Fruit fly (Drosophila melanogaster) whole organism, embryonic: ENCODE data around the gene Tim17a2.

Source experiments
- Antp ChIP-seq: fragments of 200-800 bp; sonication (Bioruptor generic); optimal IDR thresholded peaks from 3 replicates; lab custom pipeline; 2016; ENCODE audit warnings: missing biosample characterization, missing genetic modification characterization
- Awh ChIP-seq: fragments of 200-800 bp; sonication (Bioruptor generic); IDR thresholded peaks from 2 replicates; pipeline ENCODE4, ENCODE4 v1.3.6; 2022; ENCODE audit warnings: missing biosample characterization, missing genetic modification characterization
- CG10147 ChIP-seq: fragments of 200-800 bp; sonication (Bioruptor generic); optimal IDR thresholded peaks from 2 replicates; lab custom pipeline; 2019; ENCODE audit warnings: missing biosample characterization, mild to moderate bottlenecking, missing genetic modification characterization, moderate library complexity
- CG10959 ChIP-seq: fragments of 200-800 bp; sonication (Bioruptor generic); IDR thresholded peaks from 2 replicates; pipeline ENCODE4 v1.3.6; 2022; ENCODE audit warnings: missing biosample characterization, missing genetic modification characterization
- CG14667 ChIP-seq: fragments of 200-800 bp; sonication (Bioruptor generic); IDR thresholded peaks from 2 replicates; pipeline ENCODE4 v1.3.6; 2022; ENCODE audit warnings: missing biosample characterization, missing genetic modification characterization
- CG1603 ChIP-seq: fragments of 200-800 bp; sonication (Bioruptor generic); optimal IDR thresholded peaks from 2 replicates; lab custom pipeline; 2019; ENCODE audit warnings: missing biosample characterization, mild to moderate bottlenecking, missing genetic modification characterization, moderate library complexity
- CG17186 ChIP-seq: fragments of 200-800 bp; sonication (Bioruptor generic); optimal IDR thresholded peaks from 3 replicates; lab custom pipeline; 2017; ENCODE audit warnings: missing biosample characterization, missing genetic modification reagents, missing genetic modification characterization
- CG17328 ChIP-seq: fragments of 200-800 bp; sonication (Bioruptor generic); IDR thresholded peaks from 2 replicates; pipeline ENCODE4 v1.3.6; 2022; ENCODE audit warnings: missing biosample characterization, missing genetic modification characterization
- CG17359 ChIP-seq: fragments of 200-800 bp; sonication (Bioruptor generic); optimal IDR thresholded peaks from 3 replicates; lab custom pipeline; 2018; ENCODE audit warnings: missing biosample characterization, mild to moderate bottlenecking, missing genetic modification characterization, moderate library complexity
- CG1792 ChIP-seq: fragments of 200-800 bp; sonication (Bioruptor generic); optimal IDR thresholded peaks from 2 replicates; lab custom pipeline; 2016; ENCODE audit warnings: missing biosample characterization, missing genetic modification characterization
- CG2120 ChIP-seq: fragments of 200-800 bp; sonication (Bioruptor generic); optimal IDR thresholded peaks from 3 replicates; lab custom pipeline; 2016; ENCODE audit warnings: missing biosample characterization, missing genetic modification characterization
- CG32772 ChIP-seq: fragments of 200-800 bp; sonication (Bioruptor generic); IDR thresholded peaks from 2 replicates; pipeline ENCODE4 v1.3.6; 2022; ENCODE audit warnings: missing biosample characterization, missing genetic modification characterization
- CG4424 ChIP-seq: fragments of 200-800 bp; sonication (Bioruptor generic); optimal IDR thresholded peaks from 3 replicates; lab custom pipeline; 2016; ENCODE audit warnings: missing biosample characterization, missing genetic modification characterization
- CG6175 ChIP-seq: fragments of 200-800 bp; sonication (Bioruptor generic); IDR thresholded peaks from 3 replicates; pipeline ENCODE4 v1.3.6; 2022; ENCODE audit warnings: missing biosample characterization, missing genetic modification characterization
- CG6272 ChIP-seq: fragments of 200-800 bp; sonication (Bioruptor generic); IDR thresholded peaks from 2 replicates; pipeline ENCODE4 v1.3.6; 2022; ENCODE audit warnings: missing biosample characterization, missing genetic modification characterization
- CG7745 ChIP-seq: fragments of 200-800 bp; sonication (Bioruptor generic); optimal IDR thresholded peaks from 2 replicates; lab custom pipeline; 2018; ENCODE audit warnings: missing biosample characterization, mild to moderate bottlenecking, missing genetic modification characterization, moderate library complexity
- CG8359 ChIP-seq: fragments of 200-800 bp; sonication (Bioruptor generic); optimal IDR thresholded peaks from 2 replicates; lab custom pipeline; 2017; ENCODE audit warnings: missing biosample characterization, mild to moderate bottlenecking, missing genetic modification characterization, borderline replicate concordance
- CG9876 ChIP-seq: fragments of 200-800 bp; sonication (Bioruptor generic); optimal IDR thresholded peaks from 2 replicates; lab custom pipeline; 2016; ENCODE audit warnings: missing biosample characterization, missing genetic modification characterization
- D ChIP-seq, 2 experiments: fragments of 200-800 bp in 1 of 2; fragments of >200 bp in 1 of 2; sonication (Bioruptor generic) in 1 of 2; optimal IDR thresholded peaks; 2 replicates in 1 of 2; 3 replicates in 1 of 2; lab custom pipeline; 2017; ENCODE audit warnings: mild to moderate bottlenecking in 1 of 2, missing biosample characterization in 1 of 2, missing genetic modification characterization in 1 of 2, missing genetic modification reagents in 1 of 2
- D19B ChIP-seq: fragments of 200-800 bp; sonication (Bioruptor generic); optimal IDR thresholded peaks from 2 replicates; lab custom pipeline; 2017; ENCODE audit warnings: missing biosample characterization, mild to moderate bottlenecking, missing genetic modification characterization
- Deaf1 ChIP-seq: fragments of 200-800 bp; optimal IDR thresholded peaks from 3 replicates; lab custom pipeline; 2019; ENCODE audit warnings: missing biosample characterization, mild to moderate bottlenecking, missing genetic modification characterization, moderate library complexity
- Ets65A ChIP-seq: fragments of 200-800 bp; sonication (Bioruptor generic); peaks from one replicate; lab custom pipeline; 2016; ENCODE audit warnings: missing biosample characterization, missing genetic modification characterization
- Fer1 ChIP-seq: fragments of 200-800 bp; sonication (Bioruptor generic); optimal IDR thresholded peaks from 2 replicates; lab custom pipeline; 2017; ENCODE audit warnings: missing biosample characterization, mild to moderate bottlenecking, missing genetic modification characterization
- HLHmδ ChIP-seq: fragments of 200-800 bp; sonication (Bioruptor generic); optimal IDR thresholded peaks from 2 replicates; lab custom pipeline; 2018; ENCODE audit warnings: missing biosample characterization, mild to moderate bottlenecking, missing genetic modification characterization, moderate library complexity
- Lhr ChIP-seq: fragments of 200-800 bp; sonication (Bioruptor generic); optimal IDR thresholded peaks from 3 replicates; lab custom pipeline; 2017; ENCODE audit warnings: mild to moderate bottlenecking, missing biosample characterization, missing genetic modification reagents, missing genetic modification characterization
- Mrtf ChIP-seq: fragments of 200-800 bp; sonication (Bioruptor generic); IDR thresholded peaks from 3 replicates; pipeline ENCODE4 v1.3.6; 2022; ENCODE audit warnings: missing biosample characterization, missing genetic modification characterization
- Optix ChIP-seq: fragments of 200-800 bp; sonication (Bioruptor generic); IDR thresholded peaks from 3 replicates; pipeline ENCODE4 v1.3.6; 2022; ENCODE audit warnings: missing biosample characterization, missing genetic modification characterization
- Vsx1 ChIP-seq: fragments of 200-800 bp; sonication (Bioruptor generic); optimal IDR thresholded peaks from 2 replicates; lab custom pipeline; 2017; ENCODE audit warnings: missing biosample characterization, mild to moderate bottlenecking, missing genetic modification characterization, missing genetic modification reagents
- ase ChIP-seq: fragments of 200-800 bp; sonication (Bioruptor generic); IDR thresholded peaks from 3 replicates; pipeline ENCODE4 v1.3.6; 2022; ENCODE audit warnings: missing biosample characterization, missing genetic modification characterization
- az2 ChIP-seq: fragments of 200-800 bp; sonication (Bioruptor generic); optimal IDR thresholded peaks from 3 replicates; lab custom pipeline; 2016; ENCODE audit warnings: missing biosample characterization, missing genetic modification characterization
- dmrt99B ChIP-seq: fragments of 200-800 bp; sonication (Bioruptor generic); optimal IDR thresholded peaks from 2 replicates; lab custom pipeline; 2018; ENCODE audit warnings: missing biosample characterization, mild to moderate bottlenecking, missing genetic modification characterization, moderate library complexity
- dpn ChIP-seq, 2 experiments: fragments of 200-800 bp; sonication (Bioruptor generic); optimal IDR thresholded peaks; 3 replicates each; lab custom pipeline; 2016; ENCODE audit warnings: missing biosample characterization in 2 of 2, missing genetic modification characterization in 2 of 2
- grn ChIP-seq: fragments of 200-800 bp; sonication (Bioruptor generic); optimal IDR thresholded peaks from 3 replicates; lab custom pipeline; 2017; ENCODE audit warnings: missing biosample characterization, missing genetic modification characterization
- hb ChIP-seq: fragments of 200-800 bp; sonication (Bioruptor generic); IDR thresholded peaks from 3 replicates; pipeline ENCODE4 v1.3.6; 2022; ENCODE audit warnings: missing biosample characterization, missing genetic modification characterization; ENCODE audit not compliant: partially characterized antibody
- ind ChIP-seq: fragments of 200-800 bp; sonication (Bioruptor generic); optimal IDR thresholded peaks from 3 replicates; lab custom pipeline; 2016; ENCODE audit warnings: missing biosample characterization, missing genetic modification characterization
- inv ChIP-seq: fragments of 200-800 bp; sonication (Bioruptor generic); IDR thresholded peaks from 2 replicates; pipeline ENCODE4 v1.3.6; 2022; ENCODE audit warnings: missing biosample characterization, missing genetic modification characterization; ENCODE audit not compliant: partially characterized antibody
- jing ChIP-seq: fragments of 200-800 bp; sonication (Bioruptor generic); optimal IDR thresholded peaks from 2 replicates; lab custom pipeline; 2018; ENCODE audit warnings: missing biosample characterization, mild to moderate bottlenecking, missing genetic modification characterization
- lola ChIP-seq, 3 experiments: fragments of >200 bp in 2 of 3; fragments of 200-800 bp in 1 of 3; sonication (Bioruptor generic) in 1 of 3; optimal IDR thresholded peaks; 2 replicates each; lab custom pipeline; 2017 to 2019; ENCODE audit warnings: missing biosample characterization in 3 of 3, missing genetic modification characterization in 3 of 3, mild to moderate bottlenecking in 1 of 3, moderate library complexity in 1 of 3
- lov ChIP-seq, 2 experiments: fragments of 200-800 bp in 1 of 2; fragments of >200 bp in 1 of 2; sonication (Bioruptor generic) in 1 of 2; IDR thresholded peaks in 1 of 2; optimal IDR thresholded peaks in 1 of 2; 2 replicates in 1 of 2; 3 replicates in 1 of 2; pipeline versions ENCODE4 v1.3.6 to Lab custom; 2017 to 2022; ENCODE audit warnings: missing biosample characterization in 1 of 2, missing genetic modification characterization in 1 of 2
- onecut ChIP-seq: fragments of 200-800 bp; sonication (Bioruptor generic); IDR thresholded peaks from 2 replicates; pipeline ENCODE4 v1.3.6; 2022; ENCODE audit warnings: missing biosample characterization, missing genetic modification characterization
- sens ChIP-seq: fragments of 200-800 bp; sonication (Bioruptor generic); peaks from one replicate; lab custom pipeline; 2016; ENCODE audit warnings: missing biosample characterization, missing genetic modification characterization
- tll ChIP-seq, 2 experiments: fragments of 200-800 bp in 1 of 2; fragments of >200 bp in 1 of 2; sonication (Bioruptor generic) in 1 of 2; optimal IDR thresholded peaks; 2 replicates each; lab custom pipeline; 2017 to 2019; ENCODE audit warnings: missing biosample characterization in 2 of 2, missing genetic modification characterization in 2 of 2, mild to moderate bottlenecking in 1 of 2, moderate library complexity in 1 of 2
- trem ChIP-seq: fragments of 200-800 bp; optimal IDR thresholded peaks from 3 replicates; lab custom pipeline; 2019; ENCODE audit warnings: missing biosample characterization, mild to moderate bottlenecking, missing genetic modification characterization, moderate library complexity
- trh ChIP-seq: fragments of 200-800 bp; sonication (Bioruptor generic); optimal IDR thresholded peaks from 2 replicates; lab custom pipeline; 2016; ENCODE audit warnings: missing biosample characterization, missing genetic modification characterization
- tx ChIP-seq: fragments of 200-800 bp; sonication (Bioruptor generic); optimal IDR thresholded peaks from 2 replicates; lab custom pipeline; 2016; ENCODE audit warnings: missing biosample characterization, missing genetic modification characterization
- vnd ChIP-seq: fragments of 200-800 bp; sonication (Bioruptor generic); IDR thresholded peaks from 3 replicates; pipeline ENCODE4 v1.3.6; 2022; ENCODE audit warnings: missing biosample characterization, missing genetic modification characterization; ENCODE audit not compliant: partially characterized antibody
- wek ChIP-seq: fragments of 200-800 bp; sonication (Bioruptor generic); optimal IDR thresholded peaks from 3 replicates; lab custom pipeline; 2018; ENCODE audit warnings: missing biosample characterization, mild to moderate bottlenecking, missing genetic modification characterization, moderate library complexity

The Tim17a2 gene

DNA sequence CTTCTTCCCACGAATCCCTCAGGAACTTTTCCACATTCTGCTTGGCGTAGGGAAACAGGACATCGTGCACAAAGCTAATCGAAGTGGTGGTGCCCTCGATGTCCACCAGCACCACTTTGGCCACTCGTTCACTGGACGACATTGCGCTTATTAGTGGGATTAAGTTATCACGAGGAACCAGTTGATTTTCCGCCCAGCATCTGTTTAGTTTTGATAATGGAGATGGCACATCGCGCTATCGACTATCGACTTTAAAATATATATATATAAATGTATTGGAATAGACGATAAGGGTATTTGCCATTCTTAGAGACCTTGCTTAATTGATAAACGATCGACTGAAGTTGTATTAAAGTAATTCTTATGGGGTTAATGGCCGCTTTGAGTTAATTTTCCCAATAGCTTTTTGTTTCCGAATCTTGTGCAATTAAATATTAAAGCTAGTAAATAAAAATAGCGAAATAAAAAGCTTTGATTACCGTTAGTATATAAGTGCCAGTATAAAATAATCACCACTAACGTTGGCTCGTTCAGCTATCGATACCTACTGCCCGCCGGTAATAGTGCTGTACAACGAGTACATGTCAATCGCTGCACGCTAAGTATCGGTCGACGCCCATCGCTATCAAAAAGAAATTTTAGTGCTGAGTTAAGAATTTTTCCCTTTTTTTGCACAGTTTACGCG, 5.9 kb downstream of the Tim17a2 start, which contains the start of the genes Enoph and Hph (continued):
- TF ChIP-seq CG1603 (tag; lab: Kevin White, UChicago) (peak; percentile 36), HLHmδ (no peak), CG17328 (0 out of 2 replicates have a peak, but pooled peaks have one; percentile 30), CG6175 (GFP tag; lab: Robert Waterston, UW) (no peak), jing (no peak), Deaf1 (tag; lab: Kevin White, UChicago) (peak; percentile 22), grn (GFP tag; lab: Kevin White, UChicago) (no peak), Vsx1 (peak; percentile 50), inv (GFP tag; lab: Robert Waterston, UW) (peak; percentile 78), Mrtf (GFP tag; lab: Robert Waterston, UW) (0 out of 3 replicates have a peak, but pooled peaks have one; percentile 28), CG4424 (GFP tag; lab: Kevin White, UChicago) (peak; percentile 66), CG32772 (peak; percentile 27; the same call in 1 of the 2 replicates), dpn (GFP tag; optimal IDR thresholded peaks at IDR 0.05; lab: Kevin White, UChicago) (peak; percentile 64 to 71), trh (GFP tag; lab: Kevin White, UChicago) (peak; percentile 33), lola (GFP tag; optimal IDR thresholded peaks at IDR 0.05; lab: Kevin White, UChicago) (peak in 1 of 3 experiments; percentile 52), Antp (peak; percentile 62), CG17186 (GFP tag; lab: Kevin White, UChicago) (peak; percentile 13), CG9876 (peak; percentile 11), lov (optimal IDR thresholded peaks at IDR 0.05; lab: Kevin White, UChicago) (no peak), lov (GFP tag; IDR thresholded peaks at IDR 0.05; lab: Robert Waterston, UW) (no peak), Ets65A (peak; percentile 95), tx (GFP tag; lab: Kevin White, UChicago) (peak; percentile 51), CG1792 (GFP tag; lab: Kevin White, UChicago) (peak; percentile 42), D (optimal IDR thresholded peaks at IDR 0.05; lab: Kevin White, UChicago) (no peak), D (GFP tag; optimal IDR thresholded peaks at IDR 0.05; lab: Kevin White, UChicago) (peak; percentile 20), Awh (GFP tag; lab: Robert Waterston, UW) (0 out of 2 replicates have a peak, but pooled peaks have one; percentile 29), CG17359 (tag; lab: Kevin White, UChicago) (peak; percentile 58), CG2120 (GFP tag; lab: Kevin White, UChicago) (peak; percentile 77), CG6272 (GFP tag; lab: Robert Waterston, UW) (0 out of 2 replicates have a peak, but pooled peaks have one; percentile 39), CG14667 (GFP tag; lab: Robert Waterston, UW) (peak; percentile 26; the same call in 1 of the 2 replicates), az2 (GFP tag; lab: Kevin White, UChicago) (peak; percentile 65), CG7745 (tag; lab: Kevin White, UChicago) (no peak), Fer1 (GFP tag; lab: Kevin White, UChicago) (peak; percentile 65), tll (GFP tag; optimal IDR thresholded peaks at IDR 0.05; lab: Kevin White, UChicago) (no peak), CG8359 (GFP tag; lab: Kevin White, UChicago) (peak; percentile 13), Optix (GFP tag; lab: Robert Waterston, UW) (no peak), D19B (GFP tag; lab: Kevin White, UChicago) (peak; percentile 31), sens (GFP tag; lab: Kevin White, UChicago) (peak; percentile 91), CG10959 (no peak), Lhr (peak; percentile 7), ind (GFP tag; lab: Kevin White, UChicago) (peak; percentile 69), trem (peak; percentile 71), hb (GFP tag; lab: Robert Waterston, UW) (peak; percentile 81), ase (0 out of 3 replicates have a peak, but pooled peaks have one; percentile 45), CG10147 (peak; percentile 79), onecut (GFP tag; lab: Robert Waterston, UW) (no peak), wek (GFP tag; lab: Kevin White, UChicago) (peak; percentile 66), vnd (GFP tag; lab: Robert Waterston, UW) (peak; percentile 80), dmrt99B (peak; percentile 61)
